Worm (Caenorhabditis elegans) whole organism, L3 larva: ENCODE measurements around the gene ins-14.

Experiments used
- ama-1 ChIP-seq: fragments of 150-350 bp; optimal IDR thresholded peaks from 2 replicates; lab custom pipeline; 2018
- fkh-10 ChIP-seq: sonication (generic microtip); optimal IDR thresholded peaks from 2 replicates; lab custom pipeline; 2017; ENCODE audit warnings: missing biosample characterization, missing genetic modification reagents, missing genetic modification characterization
- mdl-1 ChIP-seq: fragments of 150-350 bp; optimal IDR thresholded peaks from 2 replicates; lab custom pipeline; 2014; ENCODE audit warnings: missing biosample characterization, missing genetic modification characterization
- nhr-11 ChIP-seq: fragments of 150-350 bp; optimal IDR thresholded peaks from 2 replicates; lab custom pipeline; 2014; ENCODE audit warnings: missing biosample characterization, missing genetic modification characterization
- nhr-67 ChIP-seq: fragments of 150-350 bp; optimal IDR thresholded peaks from 2 replicates; lab custom pipeline; 2014; ENCODE audit warnings: missing biosample characterization, missing genetic modification characterization
- nhr-76 ChIP-seq: fragments of 150-350 bp; sonication (generic microtip); optimal IDR thresholded peaks from 5 replicates; lab custom pipeline; 2014; ENCODE audit warnings: missing biosample characterization, missing genetic modification characterization
- tbx-2 ChIP-seq: sonication (generic microtip); optimal IDR thresholded peaks from 2 replicates; lab custom pipeline; 2016; ENCODE audit warnings: mild to moderate bottlenecking, missing genetic modification characterization, missing compliant biosample characterization
- unc-62 ChIP-seq: fragments of 150-350 bp; sonication (generic microtip); optimal IDR thresholded peaks from 4 replicates; lab custom pipeline; 2014; ENCODE audit warnings: missing biosample characterization, missing genetic modification reagents, missing genetic modification characterization
- ztf-4 ChIP-seq: fragments of 150-350 bp; optimal IDR thresholded peaks from 2 replicates; lab custom pipeline; 2014; ENCODE audit warnings: missing biosample characterization, missing genetic modification characterization

DNA sequence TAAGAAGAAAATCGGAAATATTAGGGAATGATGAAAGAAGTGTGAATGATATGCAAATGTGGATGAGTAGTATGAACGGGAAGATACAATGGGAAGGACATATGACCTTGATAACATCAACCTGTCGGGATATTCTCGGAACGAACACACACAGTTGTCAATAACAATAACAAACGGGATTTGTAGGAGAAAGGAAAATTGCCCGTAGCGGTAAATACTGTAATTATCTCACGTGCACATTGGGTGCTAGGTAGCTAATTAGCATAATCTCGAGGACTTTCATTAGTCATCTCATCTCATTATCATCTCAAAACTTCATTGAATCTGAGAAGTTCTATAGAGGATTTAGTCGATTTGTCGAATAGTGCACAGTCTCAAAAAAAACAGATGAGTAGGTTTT is 32.6 kb downstream of the ins-14 start:
- TF ChIP-seq fkh-10 (GFP tag; lab: Kevin White, UChicago) (no peak), mdl-1 (tag; lab: Kevin White, UChicago) (no peak), nhr-67 (tag; lab: Kevin White, UChicago) (no peak), ama-1 (lab: Kevin White, UChicago) (no peak), ztf-4 (no peak), unc-62 (GFP tag; lab: Kevin White, UChicago) (no peak), nhr-76 (tag; lab: Kevin White, UChicago) (no peak), tbx-2 (tag; lab: Kevin White, UChicago) (no peak), nhr-11 (no peak)
